Fruit fly (Drosophila melanogaster) Kc167 (cell line): ENCODE results near the gene CG44001.

Source experiments
- Myc ChIP-seq: fragments of >200 bp; optimal IDR thresholded peaks from 2 replicates; lab custom pipeline; 2017; ENCODE audit warnings: missing external identifiers
- Sin3A ChIP-seq: fragments of >200 bp; optimal IDR thresholded peaks from 2 replicates; lab custom pipeline; 2018; ENCODE audit warnings: missing external identifiers
- h ChIP-seq: fragments of >200 bp; optimal IDR thresholded peaks from 3 replicates; lab custom pipeline; 2018; ENCODE audit warnings: missing external identifiers
- insv ChIP-seq: fragments of >200 bp; optimal IDR thresholded peaks from 3 replicates; lab custom pipeline; 2018; ENCODE audit warnings: missing external identifiers
- psq ChIP-seq: fragments of >200 bp; optimal IDR thresholded peaks from 2 replicates; lab custom pipeline; 2017; ENCODE audit warnings: missing external identifiers
- ttk ChIP-seq: sonication (Bioruptor generic); optimal IDR thresholded peaks from 2 replicates; lab custom pipeline; 2017; ENCODE audit warnings: missing external identifiers

Gene CG44001

DNA sequence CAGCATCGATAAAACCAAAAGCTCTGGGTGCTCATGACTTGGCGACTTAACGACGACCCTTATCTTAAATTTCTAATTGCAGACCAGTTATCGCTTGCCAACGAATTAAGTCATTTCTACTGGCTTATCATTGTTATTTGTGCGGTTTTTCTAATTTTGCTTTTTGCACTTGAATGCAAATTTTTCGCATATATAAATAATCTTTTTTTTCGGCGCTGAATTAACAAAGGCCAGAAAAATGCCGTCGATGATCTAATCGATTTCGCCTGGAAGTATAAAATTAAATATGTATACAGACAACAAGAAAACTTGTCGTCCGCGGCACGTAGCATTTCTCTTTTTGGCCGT is 41.5 kb upstream of the CG44001 start:
- no peak for TF ChIP-seq ttk (lab: Kevin White, UChicago)
- TF ChIP-seq Sin3A (lab: Kevin White, UChicago): no peak
- no peak for TF ChIP-seq insv (lab: Kevin White, UChicago)
- no peak for TF ChIP-seq h (lab: Kevin White, UChicago)
- no peak for TF ChIP-seq Myc (lab: Kevin White, UChicago)
- TF ChIP-seq psq (lab: Kevin White, UChicago): no peak

DNA sequence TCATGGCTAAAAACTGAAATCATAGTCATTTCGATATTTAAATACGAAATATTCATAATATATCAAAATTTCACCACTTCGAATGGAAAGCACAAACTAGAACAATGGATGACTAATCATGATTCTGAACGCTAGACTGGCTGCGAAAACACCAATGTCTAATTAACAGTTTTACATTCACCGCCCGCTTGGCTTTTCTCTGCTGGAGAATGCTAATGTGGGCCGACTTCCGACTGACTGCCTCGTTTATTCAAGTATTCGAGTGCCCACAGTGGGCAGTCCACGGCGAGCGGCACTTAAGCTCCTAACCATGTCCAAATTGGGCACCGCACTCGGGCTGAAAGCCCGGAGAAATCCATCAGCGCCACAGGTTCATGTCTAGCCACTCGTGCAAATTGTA is 41.0 kb upstream of the CG44001 start:
- TF ChIP-seq insv (lab: Kevin White, UChicago): no peak
- no peak for TF ChIP-seq h (lab: Kevin White, UChicago)
- TF ChIP-seq Myc (lab: Kevin White, UChicago): no peak
- TF ChIP-seq psq (lab: Kevin White, UChicago): no peak
- no peak for TF ChIP-seq Sin3A (lab: Kevin White, UChicago)
- no peak for TF ChIP-seq ttk (lab: Kevin White, UChicago)

DNA sequence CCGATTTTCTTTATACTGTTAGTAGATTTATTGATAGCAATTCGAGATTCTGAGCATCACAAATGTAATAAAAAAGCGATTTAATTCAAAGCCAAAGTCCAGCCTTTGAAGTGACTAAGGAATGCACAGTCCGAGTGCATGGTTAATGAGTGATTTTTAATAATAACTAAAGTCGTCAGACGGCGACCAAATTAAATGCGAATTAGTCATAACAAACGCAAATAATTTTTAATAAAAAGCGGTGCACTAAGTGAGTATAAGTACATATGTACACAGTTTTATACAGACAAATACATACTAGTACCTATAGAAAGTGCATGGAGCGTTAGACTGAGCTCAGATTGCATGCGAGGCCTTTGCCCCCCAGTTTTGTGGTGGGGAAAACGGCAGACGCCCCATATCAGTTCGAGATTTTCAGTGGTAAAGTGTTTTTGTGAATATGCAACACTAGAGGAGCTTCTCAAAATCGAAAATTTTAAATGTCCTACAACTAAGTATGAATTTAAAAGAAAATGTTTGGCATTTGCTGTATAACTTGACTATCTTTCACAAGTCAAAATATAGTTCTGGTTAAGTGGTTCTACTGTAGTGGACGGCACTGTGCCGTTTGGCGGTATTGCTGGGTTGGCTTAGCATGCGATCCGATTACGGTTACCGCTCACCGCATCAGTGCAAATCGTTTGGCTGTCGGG is 40.2 kb upstream of the CG44001 start:
- TF ChIP-seq psq (lab: Kevin White, UChicago) (no peak), Sin3A (lab: Kevin White, UChicago) (no peak), insv (lab: Kevin White, UChicago) (no peak), h (lab: Kevin White, UChicago) (no peak), Myc (lab: Kevin White, UChicago) (no peak), ttk (lab: Kevin White, UChicago) (no peak)

DNA sequence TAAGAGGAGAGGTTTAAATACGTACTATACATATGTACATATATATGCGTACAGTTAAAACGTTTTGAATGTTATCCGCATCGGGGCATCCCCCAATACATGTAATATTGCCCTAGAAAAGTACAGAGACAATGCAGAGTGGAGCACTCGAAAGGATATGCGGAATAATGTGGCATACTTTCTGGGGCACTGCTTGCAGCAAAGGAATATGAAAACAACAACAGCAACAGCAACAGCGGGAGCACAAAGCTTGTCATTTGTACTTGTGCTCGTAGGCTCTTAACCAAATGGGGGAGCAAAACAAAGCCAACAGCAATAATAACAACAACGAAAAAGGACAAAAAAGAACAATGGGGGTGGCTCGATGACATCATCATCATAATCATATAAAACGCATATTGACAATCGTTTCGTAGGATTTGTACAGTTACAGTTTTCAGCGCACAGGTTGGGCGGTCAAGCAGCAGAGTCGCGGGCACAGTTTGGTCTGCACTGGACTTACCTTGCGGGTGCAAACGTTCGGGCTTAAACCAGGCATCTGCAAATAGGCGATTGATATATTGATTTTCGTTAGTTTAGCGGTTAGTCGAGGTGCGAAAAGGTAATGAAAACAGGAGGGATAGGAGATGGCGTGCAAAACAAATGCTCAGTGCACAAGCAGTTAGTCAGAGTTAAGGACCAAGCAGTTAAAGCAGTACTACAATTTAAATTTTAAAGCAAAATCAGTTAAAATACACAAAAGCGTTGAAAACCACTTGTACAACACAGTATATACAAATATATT is 39.2 kb upstream of the CG44001 start:
- TF ChIP-seq Sin3A (lab: Kevin White, UChicago): no peak

DNA sequence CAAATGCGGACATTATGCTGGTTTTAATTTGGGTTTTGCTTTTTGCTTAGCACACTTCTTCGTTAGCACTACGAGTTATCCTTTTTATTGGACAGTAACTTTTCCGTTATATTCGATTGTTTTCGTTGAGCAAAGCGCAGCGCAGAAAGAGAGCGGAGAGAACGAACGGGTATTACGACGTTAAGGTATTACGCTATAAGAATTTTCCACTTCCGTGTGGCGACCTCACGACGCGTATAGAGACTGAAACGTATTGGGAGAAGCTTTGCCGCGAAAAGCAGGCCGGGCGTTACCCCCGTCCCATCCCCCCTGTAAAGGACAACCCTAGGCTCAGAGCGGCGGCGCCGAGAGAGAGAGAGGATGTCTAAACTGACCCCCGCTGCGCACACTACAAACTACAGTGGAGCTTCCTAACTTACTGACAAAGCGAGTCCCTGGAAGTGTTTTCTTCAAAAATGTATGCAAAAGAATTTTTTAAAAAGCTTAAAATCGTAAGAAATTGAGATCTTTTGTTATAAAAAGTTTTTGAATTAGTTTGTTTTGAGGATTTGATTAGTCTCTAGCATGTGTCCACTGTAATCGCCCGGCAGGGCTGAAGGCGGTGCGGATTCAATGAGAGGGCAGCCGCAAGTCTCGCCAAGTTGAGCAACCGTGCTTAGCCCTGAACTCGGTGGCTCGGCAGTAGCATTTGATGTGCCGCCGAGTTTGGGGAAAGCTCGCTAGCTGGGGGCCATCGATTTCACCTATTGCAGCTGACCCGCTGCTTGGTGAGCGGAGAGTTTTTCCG is 38.2 kb upstream of the CG44001 start:
- TF ChIP-seq h (lab: Kevin White, UChicago): no peak
- TF ChIP-seq insv (lab: Kevin White, UChicago): no peak
- TF ChIP-seq psq (lab: Kevin White, UChicago): no peak
- no peak for TF ChIP-seq Myc (lab: Kevin White, UChicago)
- TF ChIP-seq Sin3A (lab: Kevin White, UChicago): no peak
- no peak for TF ChIP-seq ttk (lab: Kevin White, UChicago)

DNA sequence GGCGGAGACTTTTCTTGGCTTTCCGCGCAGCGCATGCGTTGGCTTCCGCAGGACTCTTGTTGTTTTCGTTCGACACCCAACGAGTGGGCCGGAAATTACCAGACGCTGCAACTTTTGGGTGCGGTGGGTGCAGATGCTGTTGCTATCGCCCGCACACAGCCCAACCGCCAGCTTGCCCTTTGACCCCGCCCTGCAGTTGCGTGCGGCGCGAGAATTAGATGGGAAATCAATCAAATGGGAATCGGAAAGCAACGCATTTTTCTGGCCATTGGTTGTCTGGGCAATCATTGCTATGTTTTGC is 37.7 kb upstream of the CG44001 start:
- TF ChIP-seq ttk (lab: Kevin White, UChicago) (no peak), Sin3A (lab: Kevin White, UChicago) (no peak), insv (lab: Kevin White, UChicago) (no peak), h (lab: Kevin White, UChicago) (no peak), Myc (lab: Kevin White, UChicago) (no peak), psq (lab: Kevin White, UChicago) (no peak)

DNA sequence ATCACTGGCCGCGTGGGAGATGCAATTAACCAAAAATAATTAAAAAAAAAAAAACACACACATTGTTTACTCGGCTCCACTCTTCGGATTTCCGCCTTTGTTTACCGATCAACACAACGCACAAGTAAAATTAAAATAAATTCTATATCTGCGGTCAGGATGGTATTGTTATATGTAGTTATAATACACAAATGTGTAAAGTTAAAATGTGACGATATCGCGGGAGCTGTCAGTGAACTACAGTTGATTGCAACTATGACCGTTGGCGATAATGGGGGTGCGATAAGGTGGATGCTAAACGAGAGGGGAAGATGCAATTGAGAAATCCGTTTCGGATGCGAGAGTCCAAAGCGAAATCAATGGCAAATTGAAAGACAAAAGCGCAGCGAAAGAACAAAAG is 36.7 kb upstream of the CG44001 start:
- no peak for TF ChIP-seq Sin3A (lab: Kevin White, UChicago)
- TF ChIP-seq insv (lab: Kevin White, UChicago): no peak
- TF ChIP-seq ttk (lab: Kevin White, UChicago): no peak
- TF ChIP-seq Myc (lab: Kevin White, UChicago): no peak
- no peak for TF ChIP-seq psq (lab: Kevin White, UChicago)
- TF ChIP-seq h (lab: Kevin White, UChicago): no peak

DNA sequence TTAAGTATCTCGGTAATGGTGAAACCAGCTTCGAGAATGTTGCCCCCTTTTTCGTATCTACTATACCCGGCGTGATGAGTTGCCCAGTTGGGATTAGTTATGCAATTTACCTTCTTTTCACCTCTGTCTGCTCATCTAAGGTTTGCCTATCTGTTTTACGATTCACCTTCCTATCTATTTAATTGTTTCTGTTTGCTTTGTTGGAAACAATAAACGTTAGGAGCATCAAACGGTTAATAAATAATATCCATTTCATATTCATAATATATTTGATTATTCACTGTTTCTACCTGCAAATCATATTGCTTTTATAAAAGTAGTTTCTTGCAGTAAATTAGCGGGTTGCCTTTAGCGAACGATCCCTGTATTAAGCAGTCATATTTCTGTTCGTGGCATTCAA is 35.8 kb upstream of the CG44001 start:
- TF ChIP-seq h (lab: Kevin White, UChicago): no peak
- TF ChIP-seq insv (lab: Kevin White, UChicago): no peak
- no peak for TF ChIP-seq ttk (lab: Kevin White, UChicago)
- TF ChIP-seq psq (lab: Kevin White, UChicago): no peak
- no peak for TF ChIP-seq Sin3A (lab: Kevin White, UChicago)
- TF ChIP-seq Myc (lab: Kevin White, UChicago): no peak

DNA sequence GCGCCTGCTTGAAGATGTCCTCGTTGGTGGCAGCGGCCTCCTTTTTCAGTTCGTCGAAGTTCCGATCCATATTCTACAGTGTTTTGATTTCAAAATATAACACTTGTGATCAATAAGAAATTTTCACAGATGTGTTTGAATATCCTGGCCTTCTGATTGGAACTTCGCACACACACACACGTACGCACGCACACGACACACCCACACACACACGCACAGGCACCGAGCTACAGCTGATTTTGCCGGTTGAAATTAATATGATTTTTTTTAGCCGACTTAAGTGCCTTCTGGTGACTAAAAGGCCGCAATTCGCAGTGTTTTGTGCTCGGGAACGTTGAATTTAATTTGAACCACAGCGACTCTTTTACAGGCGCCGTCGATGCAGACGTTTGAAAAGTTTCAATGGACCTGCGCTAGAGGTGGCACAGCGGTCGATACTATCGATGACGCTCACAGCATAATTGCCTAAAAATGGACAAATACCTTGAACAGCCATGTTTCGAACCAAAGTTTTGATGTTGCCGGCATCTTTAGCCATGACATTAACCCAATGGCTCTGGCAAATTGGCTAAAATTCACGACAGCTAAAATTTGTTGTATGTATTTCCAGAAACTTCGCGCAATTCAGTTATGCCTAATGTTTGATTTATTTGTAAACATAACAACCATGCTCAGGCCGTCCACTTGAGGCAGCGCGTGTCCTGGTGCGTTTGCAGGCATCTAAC is 33.6 kb upstream of the CG44001 start, which contains the start of gene Rtnl1:
Gene Rtnl1 (minus strand): TSS at position 415 of the 725 bp plus-strand sequence.
- TF ChIP-seq insv (lab: Kevin White, UChicago) (no peak), ttk (lab: Kevin White, UChicago) (no peak), Sin3A (lab: Kevin White, UChicago) (no peak), h (lab: Kevin White, UChicago) (no peak), Myc (lab: Kevin White, UChicago) (no peak), psq (lab: Kevin White, UChicago) (no peak)

DNA sequence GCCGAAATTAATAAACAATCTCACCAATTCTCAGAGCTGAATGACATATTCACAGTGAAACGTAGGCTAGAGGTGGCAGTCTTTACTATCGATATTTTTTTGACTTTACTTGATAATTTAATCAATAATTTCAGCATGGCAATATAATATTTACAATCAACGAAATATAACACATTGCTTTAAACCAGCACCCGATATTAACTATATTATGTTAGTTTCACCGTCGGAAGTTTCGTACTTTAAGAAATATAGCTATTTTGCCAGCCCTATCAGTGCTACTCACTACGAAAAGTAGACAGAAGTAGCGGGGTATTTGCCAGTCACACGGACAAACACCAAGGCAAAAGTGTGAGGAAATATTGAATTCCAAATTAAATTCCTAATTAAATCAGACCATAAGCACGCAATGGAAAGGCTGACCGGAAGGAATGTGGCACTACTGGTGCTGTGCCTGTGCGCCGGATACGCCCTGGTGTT is 32.2 kb upstream of the CG44001 start, which contains the start of the genes CG31917, Tfb5 and SelT:
Gene CG31917 (minus strand): TSS at position 51 of the 477 bp plus-strand sequence.
Gene Tfb5 (minus strand): TSS at position 51 of the 477 bp plus-strand sequence.
Gene SelT (plus strand): TSS at position 139 of the 477 bp plus-strand sequence.
- TF ChIP-seq ttk (lab: Kevin White, UChicago) (no peak), psq (lab: Kevin White, UChicago) (no peak), Sin3A (lab: Kevin White, UChicago) (no peak), Myc (lab: Kevin White, UChicago) (no peak), h (lab: Kevin White, UChicago) (no peak), insv (lab: Kevin White, UChicago) (no peak)
